Fruit fly (Drosophila melanogaster) S2 (cell line): ENCODE measurements around the gene CG33258.

Source experiments
- CG8478 ChIP-seq: fragments of >200 bp; optimal IDR thresholded peaks from 2 replicates; lab custom pipeline; 2018
- CTCF ChIP-seq, 2 experiments: fragments of >200 bp; optimal IDR thresholded peaks; 2 replicates each; lab custom pipeline; 2018

Gene CG33258

DNA sequence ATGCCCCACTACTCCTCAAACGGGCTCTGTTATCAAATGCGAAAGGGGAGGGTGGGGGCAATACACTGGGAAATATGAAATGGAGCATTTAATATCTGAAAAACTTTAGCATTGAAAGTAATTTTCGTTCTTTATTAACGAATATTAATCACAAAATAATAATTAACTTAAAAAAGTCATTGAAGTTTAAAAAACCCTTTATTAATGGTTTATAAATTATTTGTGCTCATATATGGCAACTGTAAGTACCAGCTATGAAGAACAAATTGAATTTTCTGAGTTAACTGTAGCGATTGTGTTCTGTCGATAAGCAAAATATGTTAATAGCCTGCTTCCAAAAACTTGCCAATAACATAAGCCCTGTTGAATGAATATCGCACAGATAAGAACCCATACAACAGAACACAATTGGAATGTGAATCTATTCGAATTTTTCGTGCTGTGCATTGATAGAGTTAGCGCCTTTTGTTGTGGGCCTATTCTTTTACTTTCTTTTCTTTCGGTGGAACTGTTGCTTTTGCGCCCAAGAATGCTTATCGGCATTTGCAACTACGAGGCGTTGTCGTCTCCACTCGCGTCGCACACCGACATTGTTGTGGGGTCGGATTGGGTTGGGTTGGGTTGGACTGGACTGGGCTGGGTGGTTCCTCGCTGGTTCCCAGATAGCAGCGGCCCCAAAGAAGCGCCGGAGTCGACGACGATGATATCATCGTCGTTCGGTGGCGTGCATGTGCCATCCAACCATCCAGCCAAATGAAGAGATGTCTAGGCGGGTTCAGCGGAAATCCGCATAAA is 21.3 kb upstream of the CG33258 start:
- TF ChIP-seq CG8478 (lab: Kevin White, UChicago) (no peak), CTCF (optimal IDR thresholded peaks at IDR 0.05; lab: Kevin White, UChicago) (no peak)

DNA sequence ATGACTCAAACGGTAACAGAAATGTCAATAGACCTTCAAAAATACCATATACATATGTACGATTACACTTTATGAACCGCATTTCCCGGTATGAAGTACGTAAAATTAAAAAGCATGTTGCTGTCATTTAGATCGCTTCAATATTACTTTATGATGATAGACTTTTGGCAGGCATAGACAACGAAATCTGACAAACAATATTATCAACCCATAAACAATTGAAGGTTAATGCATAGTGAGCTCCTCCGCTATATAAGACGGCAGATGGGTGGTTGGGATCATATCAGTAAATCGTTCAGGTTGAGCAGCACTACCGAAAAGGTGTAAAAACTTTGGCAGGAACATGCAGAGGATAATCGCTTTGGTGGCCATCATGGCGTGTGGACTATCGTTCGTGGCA is 1.3 kb downstream of the CG33258 start, which contains the start of gene CG13075:
CG13075 (plus strand) TSS at position 301 of the 400 bp plus-strand sequence.
- TF ChIP-seq CG8478 (lab: Kevin White, UChicago): no peak
- TF ChIP-seq CTCF (optimal IDR thresholded peaks at IDR 0.05; lab: Kevin White, UChicago): no peak

DNA sequence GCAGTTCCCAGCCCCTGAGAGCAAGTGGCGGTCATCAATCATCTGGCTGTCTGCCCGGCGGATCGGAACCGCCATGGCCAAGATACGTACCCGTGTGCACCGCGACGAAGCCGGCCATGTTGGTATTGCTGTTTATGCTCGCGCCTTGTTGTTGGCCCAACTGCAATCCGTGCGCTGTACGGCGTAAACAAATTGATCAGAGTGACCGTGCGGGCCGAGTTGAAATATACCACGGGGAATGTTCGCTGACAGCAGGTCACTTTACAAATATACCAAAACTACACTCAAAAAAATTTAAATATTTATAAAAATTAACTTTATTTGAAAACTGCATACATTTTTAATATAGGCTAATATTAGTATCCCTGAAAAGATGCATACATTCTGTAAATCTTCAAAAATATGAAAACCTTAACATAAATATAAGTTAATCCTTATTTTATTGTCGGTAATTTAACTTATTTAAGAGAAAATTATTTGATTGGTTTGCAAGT is 5.0 kb downstream of the CG33258 start, which contains the start of gene Tasp1:
Tasp1 (minus strand) TSS at position 203 of the 494 bp plus-strand sequence.
- no peak for TF ChIP-seq CG8478 (lab: Kevin White, UChicago)
- no peak for TF ChIP-seq CTCF (optimal IDR thresholded peaks at IDR 0.05; lab: Kevin White, UChicago)

DNA sequence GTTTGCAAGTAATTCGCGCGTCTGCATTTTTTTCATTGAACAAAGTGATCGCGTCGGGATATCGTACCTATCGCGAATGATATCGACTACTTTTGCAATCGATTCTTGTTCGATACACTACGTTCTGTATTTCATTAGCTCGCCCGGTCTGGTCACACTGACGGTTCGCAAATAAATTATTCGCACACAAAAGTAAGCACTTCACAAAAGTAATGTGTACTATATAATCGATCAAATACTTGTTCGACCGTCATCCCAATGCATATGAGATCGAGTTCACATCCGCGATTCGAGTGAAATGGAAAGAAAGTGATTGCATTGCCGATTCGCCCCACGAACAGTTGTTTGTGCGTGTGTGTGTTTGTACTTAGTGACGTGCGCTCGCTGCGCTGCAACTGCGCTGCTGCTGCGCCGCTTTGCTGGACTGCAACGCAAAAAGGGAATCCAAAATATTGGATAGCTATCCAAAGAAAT is 8.0 kb downstream of the CG33258 start, which contains the start of the genes CG5235 and ClC-c:
CG5235 (minus strand) TSS at position 63 of the 474 bp plus-strand sequence.
ClC-c (plus strand) TSS at position 125 of the 474 bp plus-strand sequence.
- peak in 1 of 2 experiments; percentile 28 for TF ChIP-seq CTCF (optimal IDR thresholded peaks at IDR 0.05; lab: Kevin White, UChicago)
- TF ChIP-seq CG8478 (lab: Kevin White, UChicago): no peak

DNA sequence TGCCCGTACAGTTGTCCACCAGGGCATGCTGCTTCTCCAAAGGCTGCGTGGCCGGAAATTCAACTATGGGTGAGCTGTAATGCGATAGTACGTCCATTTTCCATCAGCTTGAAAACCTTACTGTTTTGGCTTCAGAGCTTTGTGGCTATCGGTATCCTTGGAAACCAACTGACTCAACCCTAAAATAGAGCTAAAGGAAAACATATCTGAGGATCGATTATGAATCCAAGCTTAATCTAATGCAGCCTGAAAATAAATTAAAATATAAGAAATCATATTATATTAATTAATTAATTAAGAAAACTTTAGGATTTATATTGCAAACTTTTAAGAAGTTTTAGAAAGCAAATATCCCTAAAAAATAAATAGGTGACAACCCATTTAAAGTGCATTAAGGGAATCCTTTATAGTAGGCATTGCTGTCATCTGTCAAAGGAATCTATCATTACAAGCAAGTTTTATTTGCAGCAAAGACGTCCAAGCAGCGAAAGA is 15.1 kb downstream of the CG33258 start, which contains the start of the genes CG13074 and ATPsynbetaL:
CG13074 (minus strand) TSS at position 101 of the 492 bp plus-strand sequence.
ATPsynbetaL (plus strand) TSS at position 442 of the 492 bp plus-strand sequence.
- TF ChIP-seq CTCF (optimal IDR thresholded peaks at IDR 0.05; lab: Kevin White, UChicago): no peak
- TF ChIP-seq CG8478 (lab: Kevin White, UChicago): no peak

DNA sequence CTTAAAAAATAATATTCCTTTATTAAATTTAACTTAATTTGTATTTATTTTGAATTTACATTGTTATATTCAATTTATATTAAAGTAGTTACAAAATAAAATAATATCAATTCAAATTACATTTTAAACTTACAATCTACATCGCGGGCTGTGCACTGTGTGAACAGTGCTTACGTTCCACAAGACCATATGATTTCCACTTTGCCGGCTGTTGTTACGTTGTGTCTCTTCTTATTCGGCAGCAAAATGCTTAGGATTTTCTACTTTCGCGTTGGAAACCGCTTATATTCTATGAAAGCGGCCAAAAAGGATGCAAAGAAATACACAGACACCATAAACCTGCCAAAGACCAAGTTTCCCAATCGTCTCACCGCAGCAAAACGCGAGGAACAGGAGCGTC is 17.7 kb downstream of the CG33258 start, which contains the start of gene IleRS-m:
IleRS-m (plus strand) TSS at position 222 of the 400 bp plus-strand sequence.
- TF ChIP-seq CTCF (optimal IDR thresholded peaks at IDR 0.05; lab: Kevin White, UChicago) (no peak), CG8478 (lab: Kevin White, UChicago) (no peak)

DNA sequence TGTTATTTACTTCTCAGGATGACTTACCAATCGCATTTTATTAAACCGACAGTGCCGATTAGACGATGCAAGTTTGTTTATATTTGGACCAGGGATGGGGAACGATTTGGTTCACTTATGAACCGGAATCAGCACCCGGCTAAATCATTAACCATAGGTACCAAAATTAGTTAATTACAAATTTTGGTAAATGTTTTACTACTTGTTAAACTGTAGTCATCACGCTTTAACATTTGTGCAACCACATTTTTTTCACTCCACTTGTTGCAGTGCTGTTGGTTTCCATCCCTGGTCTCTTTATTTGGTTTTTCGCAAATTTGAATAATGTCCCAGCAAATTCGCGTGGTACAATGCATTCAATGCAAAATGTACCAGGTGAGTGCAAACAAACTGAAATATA is 23.2 kb downstream of the CG33258 start, which contains the start of the genes IntS9 and CG43295:
IntS9 (minus strand) TSS at position 100 of the 400 bp plus-strand sequence.
CG43295 (plus strand) TSS at position 325 of the 400 bp plus-strand sequence.
- TF ChIP-seq CG8478 (lab: Kevin White, UChicago): no peak
- no peak for TF ChIP-seq CTCF (optimal IDR thresholded peaks at IDR 0.05; lab: Kevin White, UChicago)

DNA sequence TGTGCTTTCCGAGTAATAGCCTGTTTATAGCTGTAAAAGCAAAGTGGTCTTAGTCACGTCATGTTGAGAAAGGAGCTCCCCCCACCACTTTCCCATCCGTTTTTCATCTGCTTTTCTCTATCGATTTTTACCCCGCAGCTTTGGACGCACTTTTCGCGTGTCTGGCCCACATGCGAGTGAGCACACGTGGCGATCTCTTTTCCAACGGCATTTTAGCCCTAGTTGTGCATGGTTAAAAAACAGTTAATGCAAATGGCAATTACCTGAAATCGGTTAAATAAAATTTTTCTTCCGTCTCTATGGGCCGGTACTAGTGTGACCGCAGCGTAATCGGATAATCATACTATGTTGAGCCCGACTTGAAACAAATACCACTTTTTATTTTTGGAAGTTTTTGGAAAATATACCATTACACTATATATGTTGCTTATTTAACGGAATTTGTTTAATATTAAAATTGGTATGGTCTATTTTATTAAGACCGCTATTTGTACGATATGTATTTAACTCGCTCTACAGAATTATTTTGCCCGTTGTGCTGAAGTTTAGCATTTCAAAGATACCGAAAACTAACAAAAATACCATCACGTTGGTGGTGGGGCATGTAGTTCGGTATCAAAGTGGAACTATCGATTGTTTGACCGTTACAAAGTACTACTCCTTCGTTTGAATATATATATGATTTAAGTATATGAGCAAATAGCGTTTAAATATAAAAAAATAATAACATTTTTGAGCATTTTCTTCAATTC is 29.9 kb downstream of the CG33258 start, which contains the start of gene Zn72D:
Zn72D (minus strand) TSS at position 558 of the 752 bp plus-strand sequence.
- no peak for TF ChIP-seq CG8478 (lab: Kevin White, UChicago)
- TF ChIP-seq CTCF (optimal IDR thresholded peaks at IDR 0.05; lab: Kevin White, UChicago): no peak

DNA sequence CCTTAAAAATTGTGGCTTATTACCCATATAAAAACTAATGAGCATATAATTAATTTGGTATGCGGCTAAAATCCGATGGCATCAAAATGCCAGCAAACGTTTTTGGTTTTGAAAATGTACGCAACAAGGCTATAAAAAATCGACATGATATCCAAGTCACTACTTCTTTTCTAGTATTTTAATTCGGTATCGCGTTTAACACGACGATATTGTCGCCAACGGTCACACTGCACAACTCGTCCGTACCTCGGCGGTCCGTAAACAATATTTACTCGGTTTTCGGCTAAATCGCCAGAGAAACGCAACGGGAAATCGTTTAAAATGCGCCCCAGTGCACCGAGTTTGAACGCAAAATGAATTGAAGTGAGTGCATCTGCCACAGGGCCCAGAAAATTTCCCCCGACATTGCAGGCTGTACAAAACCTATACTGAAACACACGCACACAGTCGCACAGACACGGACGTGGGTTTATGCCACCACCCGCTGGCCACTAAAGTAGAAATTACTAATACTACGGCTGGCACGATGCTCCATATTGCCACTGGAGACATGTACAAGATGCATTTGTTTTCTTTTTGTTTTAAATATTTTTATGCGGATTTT is 30.8 kb downstream of the CG33258 start, which contains the start of gene Taf4:
Taf4 (plus strand) TSS at position 210 of the 604 bp plus-strand sequence.
- no peak for TF ChIP-seq CG8478 (lab: Kevin White, UChicago)
- peak in 1 of 2 experiments; percentile 1 for TF ChIP-seq CTCF (optimal IDR thresholded peaks at IDR 0.05; lab: Kevin White, UChicago)

DNA sequence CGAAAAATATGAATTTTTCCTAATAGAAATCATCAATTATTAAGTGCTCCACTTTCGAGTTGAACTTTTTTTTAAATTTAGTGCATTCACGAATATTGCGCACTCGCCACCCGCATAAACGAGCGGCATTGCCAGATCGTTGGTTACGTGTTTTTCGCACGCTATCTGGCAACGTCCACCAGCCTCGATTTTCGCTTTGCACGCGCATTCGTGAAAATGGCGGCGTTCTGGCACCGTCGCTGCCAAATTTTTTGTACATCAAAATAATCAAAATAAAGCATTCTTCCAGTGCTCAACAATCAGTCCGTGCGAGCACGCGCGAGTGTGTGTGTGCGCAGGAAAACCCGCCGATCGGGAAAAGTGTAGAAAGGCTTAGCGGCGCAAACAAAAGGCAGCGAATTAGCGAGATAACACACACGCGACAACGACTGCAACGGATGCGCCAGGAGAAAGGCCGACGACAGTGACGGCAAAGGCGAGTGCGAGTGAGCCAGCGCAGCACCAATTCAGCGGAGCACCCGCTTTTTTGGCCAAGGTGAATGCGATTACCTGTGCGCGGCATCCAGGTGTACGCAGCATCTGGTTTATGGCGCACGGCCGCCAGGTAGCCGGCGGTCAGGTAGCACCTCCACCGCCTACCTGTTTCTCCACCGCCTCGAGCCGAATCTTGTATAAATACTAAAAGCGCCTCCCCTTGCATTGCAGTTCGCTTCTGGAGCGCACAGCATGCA is 31.4 kb downstream of the CG33258 start:
- peak in 1 of 2 experiments; percentile 13 for TF ChIP-seq CTCF (optimal IDR thresholded peaks at IDR 0.05; lab: Kevin White, UChicago)
- TF ChIP-seq CG8478 (lab: Kevin White, UChicago): no peak

DNA sequence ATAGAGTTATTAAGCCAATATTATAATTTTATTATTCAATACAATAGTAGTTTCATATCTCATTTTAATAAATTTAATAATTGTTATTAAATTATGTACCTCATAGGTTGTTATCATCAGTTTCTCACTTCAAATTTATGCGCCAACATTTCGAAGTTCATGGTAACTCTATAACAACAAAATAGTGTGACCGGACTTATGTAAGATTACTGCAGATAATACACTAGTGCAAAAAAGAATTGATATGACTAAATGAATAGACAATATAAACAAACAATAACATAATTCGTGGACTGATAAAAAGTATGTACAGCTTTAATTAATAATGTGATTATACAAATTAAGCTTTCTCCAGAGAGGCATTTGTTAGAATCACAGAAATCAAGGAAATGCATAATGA is 39.4 kb downstream of the CG33258 start, which contains the start of gene Strump:
Strump (plus strand) TSS at position 212 of the 400 bp plus-strand sequence.
- TF ChIP-seq CTCF (optimal IDR thresholded peaks at IDR 0.05; lab: Kevin White, UChicago) (no peak), CG8478 (lab: Kevin White, UChicago) (no peak)

DNA sequence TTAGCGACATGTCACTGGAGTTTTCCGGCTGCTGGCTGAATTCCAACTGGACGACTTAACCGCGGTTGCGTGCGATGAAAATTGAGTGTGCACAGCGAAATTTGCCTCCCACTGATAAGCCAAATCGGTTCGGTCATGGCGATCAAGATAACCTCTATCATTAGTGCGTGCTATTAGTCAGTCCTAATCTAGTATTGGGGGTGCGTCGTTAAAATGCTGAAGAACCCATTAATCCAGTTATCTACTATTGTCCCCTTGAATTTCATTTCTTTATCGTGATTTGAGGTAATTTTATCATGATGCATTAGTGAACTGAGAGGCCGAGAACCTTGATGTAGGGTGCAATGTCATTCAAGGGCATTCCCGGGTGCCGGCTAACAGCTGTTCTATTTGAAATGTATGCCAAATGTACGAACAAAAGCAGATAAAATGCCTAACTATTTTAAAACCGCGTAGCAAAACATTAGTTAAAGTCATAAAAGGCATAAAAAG is 46.2 kb downstream of the CG33258 start, which contains the start of gene Pgm1:
Pgm1 (minus strand) TSS at position 51 of the 492 bp plus-strand sequence.
- TF ChIP-seq CTCF (optimal IDR thresholded peaks at IDR 0.05; lab: Kevin White, UChicago) (no peak), CG8478 (lab: Kevin White, UChicago) (no peak)
